Worm (Caenorhabditis elegans) whole organism, L3 larva: Measurements from ENCODE around the gene F36A4.5.

Experiments
- ceh-9 ChIP-seq: sonication (generic microtip); optimal IDR thresholded peaks from 2 replicates; lab custom pipeline; 2018; ENCODE audit warnings: missing biosample characterization, missing genetic modification characterization
- elt-2 ChIP-seq: sonication (generic microtip); optimal IDR thresholded peaks from 2 replicates; lab custom pipeline; 2016; ENCODE audit warnings: missing genetic modification reagents, mild to moderate bottlenecking, missing genetic modification characterization, missing compliant biosample characterization
- lin-15B ChIP-seq: fragments of 150-350 bp; optimal IDR thresholded peaks from 2 replicates; lab custom pipeline; 2014; ENCODE audit warnings: missing biosample characterization, missing genetic modification characterization
- lin-39 ChIP-seq: fragments of 150-350 bp; optimal IDR thresholded peaks from 2 replicates; lab custom pipeline; 2018; ENCODE audit warnings: missing biosample characterization, missing genetic modification reagents, missing genetic modification characterization
- nhr-237 ChIP-seq: fragments of 150-350 bp; optimal IDR thresholded peaks from 2 replicates; lab custom pipeline; 2014; ENCODE audit warnings: missing biosample characterization, missing genetic modification characterization
- nhr-76 ChIP-seq: fragments of 150-350 bp; sonication (generic microtip); optimal IDR thresholded peaks from 5 replicates; lab custom pipeline; 2014; ENCODE audit warnings: missing biosample characterization, missing genetic modification characterization
- zag-1 ChIP-seq: fragments of 150-350 bp; optimal IDR thresholded peaks from 2 replicates; lab custom pipeline; 2014; ENCODE audit warnings: missing biosample characterization, missing genetic modification characterization

- TF ChIP-seq lin-39 (tag; lab: Kevin White, UChicago) (no peak), elt-2 (no peak), lin-15B (no peak), ceh-9 (tag; lab: Kevin White, UChicago) (no peak), zag-1 (tag; lab: Kevin White, UChicago) (no peak), nhr-76 (tag; lab: Kevin White, UChicago) (no peak), nhr-237 (tag; lab: Kevin White, UChicago) (no peak)
These were observed 29.2 kb downstream of the F36A4.5 start, which contains the start of gene F15E6.3 for ce11 chrIV:4294552-4294951.
